Fruit fly (Drosophila melanogaster) whole organism, prepupa: ENCODE data around the gene Acph-1.

Source experiments
- CG10669 ChIP-seq: fragments of 200-800 bp; sonication (Bioruptor generic); optimal IDR thresholded peaks from 3 replicates; lab custom pipeline; 2018; ENCODE audit warnings: missing biosample characterization, mild to moderate bottlenecking, missing genetic modification characterization, moderate library complexity
- CG34406 ChIP-seq: fragments of 200-800 bp; sonication (Bioruptor generic); optimal IDR thresholded peaks from 3 replicates; lab custom pipeline; 2016; ENCODE audit warnings: missing biosample characterization, missing genetic modification characterization
- CG8119 ChIP-seq: fragments of 200-800 bp; sonication (Bioruptor generic); IDR thresholded peaks from 3 replicates; pipeline ENCODE4 v1.3.6; 2022; ENCODE audit warnings: missing biosample characterization, missing genetic modification characterization
- Gug ChIP-seq: fragments of 200-800 bp; sonication (Bioruptor generic); IDR thresholded peaks from 2 replicates; pipeline ENCODE4 v1.3.6; 2022; ENCODE audit warnings: missing biosample characterization, missing genetic modification characterization
- OdsH ChIP-seq: fragments of 200-800 bp; sonication (Bioruptor generic); optimal IDR thresholded peaks from 3 replicates; lab custom pipeline; 2016; ENCODE audit warnings: missing biosample characterization, missing genetic modification characterization
- Sox102F ChIP-seq: fragments of 200-800 bp; sonication (Bioruptor generic); optimal IDR thresholded peaks from 2 replicates; lab custom pipeline; 2016; ENCODE audit warnings: missing biosample characterization, mild to moderate bottlenecking, missing genetic modification characterization
- topi ChIP-seq: fragments of 200-800 bp; sonication (Bioruptor generic); optimal IDR thresholded peaks from 3 replicates; lab custom pipeline; 2016; ENCODE audit warnings: missing biosample characterization, missing genetic modification characterization
- vri ChIP-seq: fragments of 200-800 bp; sonication (Bioruptor generic); optimal IDR thresholded peaks from 3 replicates; lab custom pipeline; 2016; ENCODE audit warnings: missing biosample characterization, mild to moderate bottlenecking, missing genetic modification characterization

DNA sequence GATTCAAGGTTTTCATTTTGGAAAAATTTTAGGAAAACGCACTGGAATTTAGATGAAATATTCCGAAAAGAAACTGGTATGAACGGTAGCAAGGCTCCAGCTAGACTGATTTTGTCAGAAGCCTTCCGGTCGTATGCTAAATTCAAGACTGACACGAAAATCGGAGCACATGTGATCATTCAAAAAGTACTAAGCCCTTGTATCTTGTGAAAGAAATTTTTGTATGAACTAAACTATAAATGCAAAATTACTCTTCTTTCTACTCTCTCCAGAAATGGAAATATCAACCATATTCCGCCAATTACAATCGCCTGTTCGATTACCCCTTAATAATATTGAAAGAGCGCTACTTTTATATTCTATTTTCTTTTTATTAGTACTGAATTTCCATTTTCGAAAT, 44.4 kb upstream of the Acph-1 start, which contains the start of gene ocn:
- TF ChIP-seq OdsH: no peak
- no peak for TF ChIP-seq CG10669 (GFP tag; lab: Kevin White, UChicago)
- no peak for TF ChIP-seq CG8119 (GFP tag; lab: Robert Waterston, UW)
- no peak for TF ChIP-seq topi (GFP tag; lab: Kevin White, UChicago)
- TF ChIP-seq Sox102F (GFP tag; lab: Kevin White, UChicago): no peak
- no peak for TF ChIP-seq vri (GFP tag; lab: Kevin White, UChicago)
- no peak for TF ChIP-seq CG34406
- no peak for TF ChIP-seq Gug
